Fruit fly (Drosophila melanogaster) whole organism, pupa: ENCODE results near the gene Ufd4.

Experiments
- CG10348 ChIP-seq: fragments of 200-800 bp; sonication (Bioruptor generic); IDR thresholded peaks from 2 replicates; pipeline ENCODE4 v1.3.6; 2022; ENCODE audit warnings: missing biosample characterization, missing genetic modification characterization
- CG12605 ChIP-seq: fragments of 200-800 bp; sonication (Bioruptor generic); IDR thresholded peaks from 2 replicates; pipeline ENCODE4 v1.3.6; 2022; ENCODE audit warnings: missing biosample characterization, missing genetic modification characterization
- CG13204 ChIP-seq: fragments of 200-800 bp; sonication (Bioruptor generic); optimal IDR thresholded peaks from 2 replicates; lab custom pipeline; 2018; ENCODE audit warnings: missing biosample characterization, mild to moderate bottlenecking, missing genetic modification characterization, moderate library complexity
- CG14655 ChIP-seq: fragments of 200-800 bp; sonication (Bioruptor generic); optimal IDR thresholded peaks from 3 replicates; lab custom pipeline; 2017; ENCODE audit warnings: mild to moderate bottlenecking, missing biosample characterization, missing genetic modification reagents, missing genetic modification characterization
- CG15710 ChIP-seq: fragments of 200-800 bp; sonication (Bioruptor generic); optimal IDR thresholded peaks from 2 replicates; lab custom pipeline; 2018; ENCODE audit warnings: missing biosample characterization, mild to moderate bottlenecking, missing genetic modification characterization, moderate library complexity
- CG17806 ChIP-seq: fragments of 200-800 bp; sonication (Bioruptor generic); optimal IDR thresholded peaks from 2 replicates; lab custom pipeline; 2018; ENCODE audit warnings: missing biosample characterization, mild to moderate bottlenecking, missing genetic modification characterization, moderate library complexity
- CG32121 ChIP-seq: fragments of 200-800 bp; sonication (Bioruptor generic); IDR thresholded peaks from 2 replicates; pipeline ENCODE4 v1.3.6; 2022; ENCODE audit warnings: missing biosample characterization, missing genetic modification characterization
- CG34367 ChIP-seq: fragments of 200-800 bp; sonication (Bioruptor generic); optimal IDR thresholded peaks from 2 replicates; lab custom pipeline; 2018; ENCODE audit warnings: missing biosample characterization, mild to moderate bottlenecking, missing genetic modification characterization
- CG4496 ChIP-seq: fragments of 200-800 bp; sonication (Bioruptor generic); IDR thresholded peaks from 3 replicates; pipeline ENCODE4 v1.3.6; 2022; ENCODE audit warnings: missing biosample characterization, missing genetic modification characterization
- CG8159 ChIP-seq: fragments of 200-800 bp; sonication (Bioruptor generic); optimal IDR thresholded peaks from 3 replicates; lab custom pipeline; 2018; ENCODE audit warnings: missing biosample characterization, mild to moderate bottlenecking, missing genetic modification characterization, moderate library complexity
- CG8301 ChIP-seq: fragments of 200-800 bp; sonication (Bioruptor generic); optimal IDR thresholded peaks from 2 replicates; lab custom pipeline; 2018; ENCODE audit warnings: missing biosample characterization, mild to moderate bottlenecking, missing genetic modification characterization
- CG9948 ChIP-seq: fragments of 200-800 bp; sonication (Bioruptor generic); optimal IDR thresholded peaks from 2 replicates; lab custom pipeline; 2018; ENCODE audit warnings: missing biosample characterization, mild to moderate bottlenecking, missing genetic modification characterization, moderate library complexity
- D1 ChIP-seq: fragments of 200-800 bp; sonication (Bioruptor generic); optimal IDR thresholded peaks from 2 replicates; lab custom pipeline; 2018; ENCODE audit warnings: missing biosample characterization, mild to moderate bottlenecking, missing genetic modification characterization, moderate library complexity
- EcR ChIP-seq: fragments of 200-800 bp; sonication (Bioruptor generic); optimal IDR thresholded peaks from 3 replicates; lab custom pipeline; 2019; ENCODE audit warnings: missing biosample characterization, missing genetic modification characterization, mild to moderate bottlenecking, moderate library complexity, missing genetic modification reagents
- Ets98B ChIP-seq: fragments of 200-800 bp; sonication (Bioruptor generic); IDR thresholded peaks from 2 replicates; pipeline ENCODE4 v1.3.6; 2022; ENCODE audit warnings: missing biosample characterization, missing genetic modification characterization
- Pif1A ChIP-seq: fragments of 200-800 bp; sonication (Bioruptor generic); optimal IDR thresholded peaks from 3 replicates; lab custom pipeline; 2016; ENCODE audit warnings: missing biosample characterization, missing genetic modification characterization
- Pif1B ChIP-seq: fragments of 200-800 bp; sonication (Bioruptor generic); optimal IDR thresholded peaks from 3 replicates; lab custom pipeline; 2016; ENCODE audit warnings: missing biosample characterization, missing genetic modification characterization
- Snoo ChIP-seq: fragments of 200-800 bp; sonication (Bioruptor generic); optimal IDR thresholded peaks from 3 replicates; lab custom pipeline; 2017; ENCODE audit warnings: missing biosample characterization, mild to moderate bottlenecking, missing genetic modification characterization, inconsistent platforms
- fd96Ca ChIP-seq: fragments of 200-800 bp; sonication (Bioruptor generic); IDR thresholded peaks from 3 replicates; pipeline ENCODE4 v1.3.6; 2022; ENCODE audit warnings: missing biosample characterization, missing genetic modification characterization
- gl ChIP-seq: fragments of 200-800 bp; sonication (Bioruptor generic); optimal IDR thresholded peaks from 2 replicates; lab custom pipeline; 2018; ENCODE audit warnings: missing biosample characterization, mild to moderate bottlenecking, missing genetic modification characterization
- rn ChIP-seq: fragments of 200-800 bp; sonication (Bioruptor generic); IDR thresholded peaks from 2 replicates; pipeline ENCODE4 v1.3.6; 2022; ENCODE audit warnings: missing biosample characterization, missing genetic modification characterization

Ufd4 gene

DNA sequence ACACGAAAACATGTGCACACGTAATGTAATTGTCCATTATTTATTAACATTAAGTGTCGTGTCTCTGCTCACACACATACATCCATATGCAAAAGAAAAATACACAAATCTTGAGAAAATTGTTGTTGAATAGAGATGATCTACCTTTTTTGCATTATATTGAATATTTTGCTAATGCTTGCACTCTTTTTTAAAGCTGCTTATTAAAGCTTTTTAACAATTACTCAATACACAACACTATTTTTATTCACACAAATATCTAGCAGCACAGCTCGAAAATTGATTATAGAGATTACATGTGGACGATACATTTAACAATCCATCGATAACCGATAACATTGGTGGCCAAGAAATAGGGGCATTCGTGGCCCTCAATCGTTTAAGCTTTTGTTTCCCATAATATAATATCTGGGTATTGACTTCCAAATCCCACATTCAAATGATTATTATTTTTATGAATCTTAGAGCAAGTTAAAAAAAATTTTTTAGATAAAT, at the start of gene Ufd4:
Gene Ufd4 (minus strand): TSS at position 300 of the 495 bp plus-strand sequence.
- TF ChIP-seq CG17806 (tag; lab: Kevin White, UChicago) (peak; percentile 49), CG15710 (tag; lab: Kevin White, UChicago) (peak; percentile 38), rn (GFP tag; lab: Robert Waterston, UW) (no peak), CG32121 (peak; percentile 66), CG12605 (no peak), EcR (GFP tag; lab: Kevin White, UChicago) (no peak)
- TF ChIP-seq, all 21 proteins: peak for 3

DNA sequence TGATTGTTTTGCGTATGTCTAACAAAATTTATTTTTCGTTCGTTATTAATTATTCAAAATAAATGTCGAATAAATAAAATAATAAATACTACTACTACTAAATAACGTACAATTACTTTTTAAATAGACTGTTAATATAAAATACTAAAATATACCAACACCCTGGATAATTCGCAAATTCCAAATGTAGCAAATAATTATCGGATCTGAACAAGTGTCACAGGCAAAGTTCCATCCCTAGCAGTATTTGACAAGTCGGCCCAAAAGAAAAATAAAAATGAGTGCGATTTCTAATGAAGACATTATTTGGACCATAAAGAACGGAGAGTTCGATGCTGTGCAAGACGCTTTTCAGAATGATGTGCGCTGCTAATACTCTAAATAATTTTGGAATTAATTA, 49.2 kb upstream of the Ufd4 start, which contains the start of gene CG31715:
Gene CG31715 (plus strand): TSS at position 212 of the 400 bp plus-strand sequence.
- TF ChIP-seq gl, result no peak
- no peak for TF ChIP-seq CG4496
- peak; percentile 13 for TF ChIP-seq Snoo (tag; lab: Kevin White, UChicago)
- no peak for TF ChIP-seq Ets98B (GFP tag; lab: Robert Waterston, UW)
- TF ChIP-seq CG8159 (tag; lab: Kevin White, UChicago), result no peak
- peak; percentile 6 for TF ChIP-seq CG15710 (tag; lab: Kevin White, UChicago)
- TF ChIP-seq CG17806 (tag; lab: Kevin White, UChicago), result peak; percentile 7
- TF ChIP-seq CG9948 (tag; lab: Kevin White, UChicago), result peak; percentile 4

DNA sequence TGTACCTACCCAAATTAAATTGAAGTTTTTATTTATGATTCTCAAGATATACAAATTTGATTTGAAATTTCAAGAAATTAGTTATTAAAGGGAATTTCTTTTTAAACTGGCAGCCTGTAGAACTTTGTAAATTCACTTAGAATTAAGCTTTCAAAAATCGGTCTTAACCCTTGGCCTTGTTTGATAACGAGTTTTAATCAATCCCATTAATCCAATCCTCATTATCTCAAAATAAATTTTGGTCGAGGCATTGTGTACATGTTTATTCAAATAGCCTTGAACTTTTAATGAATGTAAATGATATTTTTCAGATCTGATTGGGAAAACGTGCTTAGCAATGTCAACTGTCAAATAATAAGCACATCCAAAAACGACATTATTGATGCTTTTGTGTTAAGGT, 47.7 kb upstream of the Ufd4 start:
- TF ChIP-seq Ets98B (GFP tag; lab: Robert Waterston, UW) (no peak), CG15710 (tag; lab: Kevin White, UChicago) (no peak), gl (no peak), CG10348 (GFP tag; lab: Robert Waterston, UW) (no peak), fd96Ca (GFP tag; lab: Robert Waterston, UW) (no peak), CG9948 (tag; lab: Kevin White, UChicago) (no peak), CG13204 (GFP tag; lab: Kevin White, UChicago) (no peak), Snoo (tag; lab: Kevin White, UChicago) (no peak), CG14655 (no peak), D1 (tag; lab: Kevin White, UChicago) (no peak), CG12605 (no peak)
- TF ChIP-seq, all 21 proteins: peak for 0

DNA sequence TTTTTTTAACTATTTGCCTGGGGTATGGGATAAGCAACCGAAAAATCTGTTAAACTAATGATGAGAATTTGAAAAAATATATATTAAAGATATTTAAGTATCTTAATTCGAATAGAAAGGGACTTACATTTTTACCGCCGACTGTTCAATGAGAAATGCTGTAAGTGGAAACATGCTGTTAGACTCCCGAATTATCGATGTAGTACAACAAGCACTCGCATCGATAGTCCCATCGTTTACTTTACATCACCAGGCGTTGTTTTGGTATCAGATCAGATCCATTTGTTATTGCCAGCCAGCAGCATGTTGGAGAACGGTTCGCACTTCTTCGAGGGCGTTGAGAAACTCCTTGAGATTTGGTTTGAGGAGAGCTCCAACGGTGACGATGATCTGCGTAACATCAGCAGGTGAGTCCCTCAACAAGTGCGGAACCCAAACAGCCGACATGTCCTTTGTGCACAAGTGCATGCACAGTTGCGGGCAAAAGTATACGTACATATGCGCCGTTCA, 47.1 kb upstream of the Ufd4 start, which contains the start of gene SamDC:
Gene SamDC (plus strand): TSS at position 246 of the 510 bp plus-strand sequence.
- TF ChIP-seq CG4496 (no peak), CG9948 (tag; lab: Kevin White, UChicago) (peak; percentile 3), CG10348 (GFP tag; lab: Robert Waterston, UW) (no peak), EcR (GFP tag; lab: Kevin White, UChicago) (no peak), Pif1A (peak; percentile 19), Snoo (tag; lab: Kevin White, UChicago) (peak; percentile 25), CG12605 (0 out of 2 replicates have a peak, but pooled peaks have one; percentile 23), CG32121 (peak; percentile 11; the same call in 1 of the 2 replicates), CG34367 (tag; lab: Kevin White, UChicago) (no peak), Ets98B (GFP tag; lab: Robert Waterston, UW) (peak; percentile 36; the same call in 1 of the 2 replicates), rn (GFP tag; lab: Robert Waterston, UW) (no peak), CG8159 (tag; lab: Kevin White, UChicago) (peak; percentile 39), CG8301 (tag; lab: Kevin White, UChicago) (no peak), CG15710 (tag; lab: Kevin White, UChicago) (peak; percentile 36)

DNA sequence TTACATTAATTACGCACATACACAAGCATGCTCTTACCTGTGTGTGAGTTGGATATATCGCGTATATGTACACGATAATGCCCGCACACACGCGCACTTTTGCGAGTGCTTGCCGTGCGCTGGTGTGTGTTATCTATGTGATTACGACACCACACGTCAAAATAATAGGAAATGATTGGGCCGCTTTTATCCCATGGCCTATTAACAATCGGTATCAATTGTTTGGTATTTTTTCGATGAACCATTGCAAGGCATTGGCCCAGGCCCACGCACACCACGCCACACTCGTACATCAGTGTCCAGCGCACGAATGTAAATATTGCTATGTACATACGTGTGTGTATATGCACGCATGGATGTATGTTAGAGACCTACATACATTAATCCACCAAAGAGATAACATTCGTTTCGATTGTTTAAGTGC, 42.7 kb upstream of the Ufd4 start:
- TF ChIP-seq CG17806 (tag; lab: Kevin White, UChicago) (peak; percentile 28), CG15710 (tag; lab: Kevin White, UChicago) (peak; percentile 14), CG34367 (tag; lab: Kevin White, UChicago) (peak; percentile 48), Pif1A (no peak), rn (GFP tag; lab: Robert Waterston, UW) (no peak), CG13204 (GFP tag; lab: Kevin White, UChicago) (no peak), CG10348 (GFP tag; lab: Robert Waterston, UW) (no peak), CG12605 (no peak), CG9948 (tag; lab: Kevin White, UChicago) (peak; percentile 5), gl (peak; percentile 28), Pif1B (peak; percentile 63), D1 (tag; lab: Kevin White, UChicago) (no peak), CG8301 (tag; lab: Kevin White, UChicago) (peak; percentile 21), fd96Ca (GFP tag; lab: Robert Waterston, UW) (no peak), CG8159 (tag; lab: Kevin White, UChicago) (no peak), Ets98B (GFP tag; lab: Robert Waterston, UW) (peak; percentile 64; the same call in 1 of the 2 replicates), CG4496 (no peak), EcR (GFP tag; lab: Kevin White, UChicago) (peak; percentile 84), CG14655 (no peak), Snoo (tag; lab: Kevin White, UChicago) (peak; percentile 30), CG32121 (peak; percentile 51; the same call in 1 of the 2 replicates)

DNA sequence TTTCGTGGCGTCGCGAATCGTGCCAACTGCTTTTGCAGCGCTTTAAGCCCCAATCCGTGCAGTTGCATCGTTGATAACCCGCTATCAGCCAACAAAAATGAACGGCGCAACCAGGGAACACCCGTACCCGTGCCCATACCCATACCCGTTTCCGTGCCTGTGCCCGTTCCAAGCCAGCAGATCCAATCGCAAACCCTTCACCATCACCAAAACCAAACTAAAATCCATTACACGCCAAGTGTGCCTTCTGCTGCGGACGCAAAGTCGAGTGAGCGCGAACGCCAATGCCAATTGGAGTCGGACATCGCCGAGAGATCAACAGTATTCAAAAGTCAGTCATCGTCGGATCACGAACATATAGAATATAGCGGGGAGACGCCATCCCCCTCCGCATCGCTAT, 42.0 kb upstream of the Ufd4 start:
- no peak for TF ChIP-seq CG4496
- no peak for TF ChIP-seq CG14655
- no peak for TF ChIP-seq fd96Ca (GFP tag; lab: Robert Waterston, UW)
- no peak for TF ChIP-seq Pif1A
- TF ChIP-seq CG15710 (tag; lab: Kevin White, UChicago), result no peak
- TF ChIP-seq CG8159 (tag; lab: Kevin White, UChicago), result no peak
- TF ChIP-seq CG34367 (tag; lab: Kevin White, UChicago), result no peak
- TF ChIP-seq CG8301 (tag; lab: Kevin White, UChicago), result no peak
- no peak for TF ChIP-seq Pif1B
- TF ChIP-seq rn (GFP tag; lab: Robert Waterston, UW), result no peak
- no peak for TF ChIP-seq Snoo (tag; lab: Kevin White, UChicago)
- TF ChIP-seq CG10348 (GFP tag; lab: Robert Waterston, UW), result no peak
- TF ChIP-seq CG13204 (GFP tag; lab: Kevin White, UChicago), result no peak
- no peak for TF ChIP-seq CG12605
- no peak for TF ChIP-seq CG9948 (tag; lab: Kevin White, UChicago)
- TF ChIP-seq gl, result no peak
